Worm (Caenorhabditis elegans) whole organism, young adult: ENCODE measurements around the gene F46B3.8.

Experiments
- C06A6.2 ChIP-seq: fragments of 200-800 bp; sonication (Bioruptor generic); conservative IDR thresholded peaks from 2 replicates; pipeline ENCODE4 v1.3.6; 2022; ENCODE audit warnings: missing genetic modification characterization, missing compliant biosample characterization
- C17E4.6 ChIP-seq: fragments of 200-800 bp; sonication (Bioruptor generic); IDR thresholded peaks from 2 replicates; pipeline ENCODE4 v1.3.6; 2022; ENCODE audit warnings: missing genetic modification reagents, missing genetic modification characterization, missing compliant biosample characterization
- F23B12.7 ChIP-seq: sonication (generic microtip); optimal IDR thresholded peaks from 2 replicates; lab custom pipeline; 2017; ENCODE audit warnings: missing genetic modification characterization, mild to moderate bottlenecking, missing compliant biosample characterization, antibody characterized with exemption, moderate library complexity; ENCODE audit not compliant: insufficient read depth
- F33H1.4 ChIP-seq: fragments of 200-800 bp; sonication (Bioruptor generic); IDR thresholded peaks from 2 replicates; pipeline ENCODE4 v1.3.6; 2022; ENCODE audit warnings: missing genetic modification reagents, missing genetic modification characterization, missing compliant biosample characterization
- F39B2.1 ChIP-seq: fragments of 200-800 bp; sonication (Bioruptor generic); IDR thresholded peaks from 2 replicates; pipeline ENCODE4 v1.3.6; 2022; ENCODE audit warnings: missing genetic modification reagents, missing genetic modification characterization, missing compliant biosample characterization
- F55B11.4 ChIP-seq: sonication (generic microtip); optimal IDR thresholded peaks from 2 replicates; lab custom pipeline; 2016; ENCODE audit warnings: missing compliant biosample characterization, missing genetic modification characterization, borderline replicate concordance; ENCODE audit not compliant: insufficient read depth
- F57A8.1 ChIP-seq: fragments of 200-800 bp; sonication (Bioruptor generic); optimal IDR thresholded peaks from 2 replicates; lab custom pipeline; 2018; ENCODE audit warnings: mild to moderate bottlenecking, missing genetic modification characterization, moderate library complexity, missing compliant biosample characterization
- F57C9.4 ChIP-seq: sonication (generic microtip); optimal IDR thresholded peaks from 2 replicates; lab custom pipeline; 2017; ENCODE audit warnings: mild to moderate bottlenecking, missing genetic modification characterization, missing compliant biosample characterization
- K11D2.4 ChIP-seq: fragments of 200-800 bp; sonication (Bioruptor generic); IDR thresholded peaks from 2 replicates; pipeline ENCODE4 v1.3.6; 2022; ENCODE audit warnings: missing genetic modification reagents, missing genetic modification characterization, missing compliant biosample characterization
- K12H6.12 ChIP-seq: fragments of 200-800 bp; sonication (Bioruptor generic); optimal IDR thresholded peaks from 2 replicates; lab custom pipeline; 2018; ENCODE audit warnings: mild to moderate bottlenecking, missing genetic modification characterization, missing compliant biosample characterization
- Y53G8AR.9 ChIP-seq: fragments of 200-800 bp; sonication (Bioruptor generic); conservative IDR thresholded peaks from 2 replicates; pipeline ENCODE4 v1.3.6; 2022; ENCODE audit warnings: missing genetic modification reagents, missing genetic modification characterization, missing compliant biosample characterization
- Y79H2A.3 ChIP-seq: fragments of 200-800 bp; sonication (Bioruptor generic); conservative IDR thresholded peaks from 2 replicates; pipeline ENCODE4 v1.3.6; 2022; ENCODE audit warnings: missing genetic modification reagents, missing genetic modification characterization, missing compliant biosample characterization
- Y95B8A.8 ChIP-seq: fragments of 200-800 bp; sonication (Bioruptor generic); IDR thresholded peaks from 2 replicates; pipeline ENCODE4 v1.3.6; 2022; ENCODE audit warnings: missing genetic modification reagents, missing genetic modification characterization, missing compliant biosample characterization
- ama-1 ChIP-seq, 3 experiments: fragments of 150-350 bp in 1 of 3; sonication (generic microtip) in 2 of 3; optimal IDR thresholded peaks; 2 replicates each; lab custom pipeline; 2014 to 2018; ENCODE audit warnings: missing biosample characterization in 2 of 3, missing genetic modification characterization in 2 of 3, missing genetic modification reagents in 2 of 3
- aptf-2 ChIP-seq: fragments of 200-800 bp; sonication (Bioruptor generic); conservative IDR thresholded peaks from 2 replicates; pipeline ENCODE4 v1.3.6; 2022; ENCODE audit warnings: missing genetic modification reagents, missing genetic modification characterization, missing compliant biosample characterization
- athp-1 ChIP-seq: sonication (generic microtip); optimal IDR thresholded peaks from 2 replicates; lab custom pipeline; 2017; ENCODE audit warnings: mild to moderate bottlenecking, missing genetic modification characterization, missing compliant biosample characterization
- attf-3 ChIP-seq: fragments of 200-800 bp; sonication (Bioruptor generic); conservative IDR thresholded peaks from 2 replicates; pipeline ENCODE4 v1.3.6; 2022; ENCODE audit warnings: missing genetic modification reagents, missing genetic modification characterization, missing compliant biosample characterization
- attf-5 ChIP-seq: fragments of 200-800 bp; sonication (Bioruptor generic); optimal IDR thresholded peaks from 2 replicates; lab custom pipeline; 2018; ENCODE audit warnings: mild to moderate bottlenecking, missing genetic modification characterization, missing compliant biosample characterization
- bed-2 ChIP-seq: fragments of 200-800 bp; sonication (Bioruptor generic); IDR thresholded peaks from 2 replicates; pipeline ENCODE4 v1.3.6; 2022; ENCODE audit warnings: missing genetic modification reagents, missing genetic modification characterization, missing compliant biosample characterization
- ccch-3 ChIP-seq: fragments of 200-800 bp; sonication (Bioruptor generic); optimal IDR thresholded peaks from 2 replicates; lab custom pipeline; 2018; ENCODE audit warnings: mild to moderate bottlenecking, missing genetic modification characterization, missing compliant biosample characterization
- cebp-1 ChIP-seq, 2 experiments: fragments of 200-800 bp in 1 of 2; sonication (Bioruptor generic) in 1 of 2; sonication (generic microtip) in 1 of 2; IDR thresholded peaks in 1 of 2; optimal IDR thresholded peaks in 1 of 2; 2 replicates each; pipeline versions ENCODE4 v1.3.6 to Lab custom; 2017 to 2022; ENCODE audit warnings: missing compliant biosample characterization in 2 of 2, missing genetic modification characterization in 2 of 2, mild to moderate bottlenecking in 1 of 2, missing genetic modification reagents in 1 of 2, moderate library complexity in 1 of 2
- ceh-100 ChIP-seq: fragments of 200-800 bp; sonication (Bioruptor generic); IDR thresholded peaks from 2 replicates; pipeline ENCODE4 v1.3.6; 2022; ENCODE audit warnings: missing genetic modification reagents, missing genetic modification characterization, missing compliant biosample characterization
- egl-18 ChIP-seq: fragments of 200-800 bp; sonication (Bioruptor generic); IDR thresholded peaks from 2 replicates; pipeline ENCODE4 v1.3.6; 2022; ENCODE audit warnings: missing genetic modification reagents, missing genetic modification characterization, missing compliant biosample characterization
- egl-44 ChIP-seq: fragments of 200-800 bp; sonication (Bioruptor generic); IDR thresholded peaks from 2 replicates; pipeline ENCODE4 v1.3.6; 2022; ENCODE audit warnings: missing genetic modification reagents, missing genetic modification characterization, missing compliant biosample characterization
- ekl-4 ChIP-seq: fragments of 200-800 bp; sonication (Bioruptor generic); IDR thresholded peaks from 2 replicates; pipeline ENCODE4 v1.3.6; 2022; ENCODE audit warnings: missing genetic modification reagents, missing genetic modification characterization, missing compliant biosample characterization
- gei-17 ChIP-seq: fragments of 200-800 bp; sonication (Bioruptor generic); optimal IDR thresholded peaks from 2 replicates; lab custom pipeline; 2018; ENCODE audit warnings: mild to moderate bottlenecking, missing genetic modification characterization, missing compliant biosample characterization
- him-1 ChIP-seq: sonication (generic microtip); optimal IDR thresholded peaks from 2 replicates; lab custom pipeline; 2016; ENCODE audit warnings: missing genotype, missing genetic modification reagents, missing genetic modification characterization, missing compliant biosample characterization
- hlh-26 ChIP-seq: fragments of 200-800 bp; sonication (Bioruptor generic); conservative IDR thresholded peaks from 2 replicates; pipeline ENCODE4 v1.3.6; 2022; ENCODE audit warnings: missing genetic modification reagents, missing genetic modification characterization, missing compliant biosample characterization
- lin-35 ChIP-seq, 3 experiments: fragments of 150-350 bp in 2 of 3; sonication (generic microtip) in 1 of 3; optimal IDR thresholded peaks; 2 replicates each; lab custom pipeline; 2014 to 2018; ENCODE audit warnings: missing biosample characterization in 3 of 3, missing genetic modification characterization in 3 of 3, missing genetic modification reagents in 3 of 3
- madf-10 ChIP-seq: sonication (generic microtip); optimal IDR thresholded peaks from 2 replicates; lab custom pipeline; 2016; ENCODE audit warnings: mild to moderate bottlenecking, missing genetic modification characterization, missing compliant biosample characterization
- madf-6 ChIP-seq: fragments of 200-800 bp; sonication (Bioruptor generic); IDR thresholded peaks from 2 replicates; pipeline ENCODE4 v1.3.6; 2022; ENCODE audit warnings: missing genetic modification reagents, missing genetic modification characterization, missing compliant biosample characterization
- madf-8 ChIP-seq: fragments of 200-800 bp; sonication (Bioruptor generic); conservative IDR thresholded peaks from 2 replicates; pipeline ENCODE4 v1.3.6; 2022; ENCODE audit warnings: missing genetic modification reagents, missing genetic modification characterization, missing compliant biosample characterization
- mcd-1 ChIP-seq: fragments of 200-800 bp; sonication (Bioruptor generic); IDR thresholded peaks from 2 replicates; pipeline ENCODE4 v1.3.6; 2022; ENCODE audit warnings: missing genetic modification reagents, missing genetic modification characterization, missing compliant biosample characterization
- mel-28 ChIP-seq: sonication (generic microtip); optimal IDR thresholded peaks from 2 replicates; lab custom pipeline; 2016; ENCODE audit warnings: borderline replicate concordance, mild to moderate bottlenecking, missing genetic modification characterization, missing compliant biosample characterization
- mxl-1 ChIP-seq: sonication (generic microtip); optimal IDR thresholded peaks from 2 replicates; lab custom pipeline; 2016; ENCODE audit warnings: missing genetic modification characterization, missing compliant biosample characterization
- nfya-1 ChIP-seq: sonication (generic microtip); optimal IDR thresholded peaks from 2 replicates; lab custom pipeline; 2017; ENCODE audit warnings: antibody characterized with exemption, missing compliant biosample characterization, missing genetic modification characterization, borderline replicate concordance; ENCODE audit not compliant: insufficient read depth
- nhr-179 ChIP-seq: sonication (generic microtip); optimal IDR thresholded peaks from 2 replicates; lab custom pipeline; 2016; ENCODE audit warnings: mild to moderate bottlenecking, missing genetic modification characterization, missing compliant biosample characterization
- rcor-1 ChIP-seq: fragments of 200-800 bp; sonication (Bioruptor generic); IDR thresholded peaks from 2 replicates; pipeline ENCODE4 v1.3.6; 2022; ENCODE audit warnings: missing genetic modification reagents, missing genetic modification characterization, missing compliant biosample characterization
- snpc-1.1 ChIP-seq: sonication (generic microtip); optimal IDR thresholded peaks from 2 replicates; lab custom pipeline; 2017; ENCODE audit warnings: missing genetic modification characterization, mild to moderate bottlenecking, missing compliant biosample characterization, antibody characterized with exemption, moderate library complexity, missing genotype, missing genetic modification reagents; ENCODE audit not compliant: insufficient read depth
- snpc-1.3 ChIP-seq: sonication (generic microtip); optimal IDR thresholded peaks from 2 replicates; lab custom pipeline; 2017; ENCODE audit warnings: missing genetic modification characterization, mild to moderate bottlenecking, missing compliant biosample characterization, antibody characterized with exemption, moderate library complexity, missing genotype, missing genetic modification reagents; ENCODE audit not compliant: insufficient read depth
- somi-1 ChIP-seq: fragments of 200-800 bp; sonication (Bioruptor generic); optimal IDR thresholded peaks from 2 replicates; lab custom pipeline; 2018; ENCODE audit warnings: mild to moderate bottlenecking, missing genetic modification characterization, missing compliant biosample characterization
- tbp1 ChIP-seq: fragments of 200-800 bp; sonication (Bioruptor generic); optimal IDR thresholded peaks from 2 replicates; lab custom pipeline; 2018; ENCODE audit warnings: mild to moderate bottlenecking, missing genetic modification characterization, missing compliant biosample characterization
- tbx-9 ChIP-seq: sonication (generic microtip); optimal IDR thresholded peaks from 2 replicates; lab custom pipeline; 2016; ENCODE audit warnings: borderline replicate concordance, missing genetic modification characterization, inconsistent platforms, missing compliant biosample characterization
- xnd-1 ChIP-seq: sonication (generic microtip); optimal IDR thresholded peaks from 2 replicates; lab custom pipeline; 2016; ENCODE audit warnings: missing genotype, missing genetic modification reagents, missing genetic modification characterization, missing compliant biosample characterization
- ztf-18 ChIP-seq: sonication (generic microtip); optimal IDR thresholded peaks from 2 replicates; lab custom pipeline; 2016; ENCODE audit warnings: missing genotype, mild to moderate bottlenecking, missing genetic modification characterization, missing compliant biosample characterization

Gene F46B3.8

DNA sequence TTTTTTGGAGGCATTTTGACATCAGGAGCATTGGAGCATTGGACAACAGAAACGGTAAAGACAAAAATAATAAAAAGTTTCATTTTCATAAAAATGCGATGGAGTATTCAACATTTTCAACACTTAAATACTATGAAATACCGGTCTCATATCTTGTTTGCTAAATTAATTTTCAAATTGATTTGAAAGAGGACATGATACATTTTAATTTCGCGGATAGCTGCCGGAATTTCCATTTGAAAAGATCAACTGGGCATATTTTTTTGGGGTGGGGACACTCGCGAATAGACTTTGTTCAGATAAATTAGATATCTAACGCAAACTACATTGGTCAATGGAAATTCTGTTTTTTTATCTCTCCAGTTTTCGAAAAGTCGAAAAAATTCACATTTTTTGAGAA lies 28.2 kb downstream of the F46B3.8 start, which contains the start of gene F26F2.10:
Gene F26F2.10 (minus strand): TSS at position 101 of the 400 bp plus-strand sequence.
- TF ChIP-seq Y95B8A.8 (no peak), aptf-2 (GFP tag; lab: Robert Waterston, UW) (no peak), hlh-26 (GFP tag; lab: Robert Waterston, UW) (no peak), F55B11.4 (tag; lab: Kevin White, UChicago) (no peak), mel-28 (no peak), egl-44 (GFP tag; lab: Robert Waterston, UW) (no peak), ceh-100 (GFP tag; lab: Robert Waterston, UW) (no peak), K11D2.4 (GFP tag; lab: Robert Waterston, UW) (no peak), Y79H2A.3 (no peak), K12H6.12 (tag; lab: Kevin White, UChicago) (no peak), madf-10 (tag; lab: Kevin White, UChicago) (no peak), F23B12.7 (tag; lab: Kevin White, UChicago) (no peak), attf-5 (no peak), F57C9.4 (no peak), bed-2 (no peak), attf-3 (GFP tag; lab: Robert Waterston, UW) (no peak), ekl-4 (GFP tag; lab: Robert Waterston, UW) (no peak), athp-1 (no peak), somi-1 (GFP tag; lab: Kevin White, UChicago) (no peak)

DNA sequence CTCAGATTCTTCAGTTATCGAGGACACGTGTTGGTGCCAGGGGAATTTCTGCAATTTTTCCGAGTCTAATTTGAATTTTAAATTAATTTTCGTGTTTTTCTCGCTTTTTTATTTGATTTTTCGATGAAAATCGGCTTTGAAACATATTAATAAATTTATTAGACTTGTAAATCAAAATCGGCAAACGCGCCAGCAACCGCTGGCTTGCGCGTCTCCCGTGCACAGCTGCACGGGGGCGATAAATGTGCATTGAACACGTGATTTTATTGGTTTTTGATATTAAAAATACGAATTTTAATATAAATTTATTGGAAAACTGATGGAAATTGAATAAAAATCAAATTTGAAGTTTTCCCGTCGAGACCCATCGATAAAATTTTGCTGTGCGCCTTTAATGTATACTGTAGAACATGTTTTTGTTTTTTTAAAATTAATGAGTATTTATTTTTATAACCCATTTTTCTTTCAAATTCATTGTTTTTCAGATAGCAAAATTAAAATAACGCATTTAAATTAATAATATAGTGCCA lies 42.4 kb downstream of the F46B3.8 start, which contains the start of gene F26F2.7:
Gene F26F2.7 (plus strand): TSS at position 480 of the 530 bp plus-strand sequence.
- TF ChIP-seq gei-17 (GFP tag; lab: Kevin White, UChicago): peak; percentile 41
- TF ChIP-seq F57A8.1: no peak
- TF ChIP-seq lin-35 (GFP tag; optimal IDR thresholded peaks at IDR 0.05; lab: Kevin White, UChicago): peak in 2 of 3 experiments; percentile 4 to 82
- TF ChIP-seq him-1 (tag; lab: Kevin White, UChicago): peak; percentile 77
- peak; percentile 95 for TF ChIP-seq F33H1.4 (GFP tag; lab: Robert Waterston, UW)
- TF ChIP-seq cebp-1 (GFP tag; IDR thresholded peaks at IDR 0.05; lab: Robert Waterston, UW): 0 out of 2 replicates have a peak, but pooled peaks have one; percentile 37
- peak; percentile 89 for TF ChIP-seq cebp-1 (tag; optimal IDR thresholded peaks at IDR 0.05; lab: Kevin White, UChicago)
- TF ChIP-seq Y53G8AR.9 (GFP tag; lab: Robert Waterston, UW): peak; percentile 88
- TF ChIP-seq ztf-18 (tag; lab: Kevin White, UChicago): peak; percentile 99
- peak; percentile 88; the same call in 1 of the 2 replicates for TF ChIP-seq mcd-1 (GFP tag; lab: Robert Waterston, UW)
- peak; percentile 72 for TF ChIP-seq tbp1 (GFP tag; lab: Kevin White, UChicago)
- no peak for TF ChIP-seq mel-28
- no peak for TF ChIP-seq egl-44 (GFP tag; lab: Robert Waterston, UW)
- peak; percentile 50; the same call in 1 of the 2 replicates for TF ChIP-seq C17E4.6
- TF ChIP-seq snpc-1.1 (tag; lab: Kevin White, UChicago): peak; percentile 41
- TF ChIP-seq madf-6 (GFP tag; lab: Robert Waterston, UW): peak; percentile 99
- TF ChIP-seq nhr-179 (tag; lab: Kevin White, UChicago): no peak
- no peak for TF ChIP-seq tbx-9 (tag; lab: Kevin White, UChicago)
- TF ChIP-seq rcor-1 (GFP tag; lab: Robert Waterston, UW): peak; percentile 89
- TF ChIP-seq egl-18: no peak
- TF ChIP-seq nfya-1 (tag; lab: Kevin White, UChicago): no peak
- peak; percentile 85 for TF ChIP-seq athp-1
- TF ChIP-seq snpc-1.3 (tag; lab: Kevin White, UChicago): peak; percentile 44
- TF ChIP-seq madf-8 (GFP tag; lab: Robert Waterston, UW): peak; percentile 99
- no peak for TF ChIP-seq ccch-3 (GFP tag; lab: Kevin White, UChicago)
- no peak for TF ChIP-seq ama-1 (optimal IDR thresholded peaks at IDR 0.05; lab: Kevin White, UChicago)
- TF ChIP-seq ama-1 (GFP tag; optimal IDR thresholded peaks at IDR 0.05; lab: Kevin White, UChicago): no peak
- no peak for TF ChIP-seq F39B2.1 (GFP tag; lab: Robert Waterston, UW)
- peak; percentile 9 for TF ChIP-seq mxl-1 (tag; lab: Kevin White, UChicago)
- TF ChIP-seq xnd-1 (tag; lab: Kevin White, UChicago): peak; percentile 100
- TF ChIP-seq C06A6.2 (GFP tag; lab: Robert Waterston, UW): peak; percentile 64
